Worm (Caenorhabditis elegans): Measurements from ENCODE around the gene gplb-1.

Gene gplb-1

DNA sequence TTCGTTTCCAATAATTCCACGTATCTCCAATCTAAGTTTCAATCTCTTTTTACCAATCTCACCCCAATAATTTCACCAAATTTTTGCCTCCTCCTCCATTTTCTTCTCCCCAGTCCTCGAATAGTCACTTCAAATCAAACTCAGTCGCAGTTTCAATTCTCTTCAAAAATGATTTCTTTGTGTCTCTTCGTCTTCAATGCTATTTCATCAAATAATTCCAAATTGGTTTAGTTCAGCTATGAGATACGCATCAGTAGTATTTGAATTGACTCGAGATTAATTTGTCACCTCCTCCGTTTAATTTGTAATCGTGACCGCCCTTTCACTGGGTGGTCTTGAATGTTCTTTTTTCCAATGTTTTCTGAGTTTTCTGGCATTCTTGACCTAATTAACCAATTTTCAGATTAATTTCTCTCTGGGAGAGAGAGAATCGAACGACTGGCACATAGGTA lies 16.0 kb downstream of the gplb-1 start, which contains the start of gene T23B12.11:
T23B12.11 (plus strand) TSS at position 402 of the 452 bp plus-strand sequence.
- TF ChIP-seq npax-4 (tag; optimal IDR thresholded peaks at IDR 0.05) = no peak
- TF ChIP-seq ceh-18 (tag; optimal IDR thresholded peaks at IDR 0.05) = no peak
- TF ChIP-seq ref-2 (tag; optimal IDR thresholded peaks at IDR 0.05) = no peak
- no peak for TF ChIP-seq eyg-1 (tag; optimal IDR thresholded peaks at IDR 0.05)
- no peak for TF ChIP-seq pqm-1 (tag; optimal IDR thresholded peaks at IDR 0.05)
- no peak for TF ChIP-seq F13H6.1 (tag; optimal IDR thresholded peaks at IDR 0.05)
- TF ChIP-seq syd-9 (tag; optimal IDR thresholded peaks at IDR 0.05) = no peak
- no peak for TF ChIP-seq sox-4 (tag; optimal IDR thresholded peaks at IDR 0.05)
- no peak for TF ChIP-seq hlh-6 (tag; optimal IDR thresholded peaks at IDR 0.05)
- no peak for TF ChIP-seq K02D7.2 (tag; optimal IDR thresholded peaks at IDR 0.05)
- TF ChIP-seq unc-55 (GFP tag; optimal IDR thresholded peaks at IDR 0.05) = no peak
- no peak for TF ChIP-seq gmeb-2 (tag; optimal IDR thresholded peaks at IDR 0.05)
- TF ChIP-seq elt-2 (tag; optimal IDR thresholded peaks at IDR 0.05) = no peak
- TF ChIP-seq zip-5 (tag; optimal IDR thresholded peaks at IDR 0.05) = no peak
- TF ChIP-seq ttx-3 (tag; optimal IDR thresholded peaks at IDR 0.05) = no peak
- TF ChIP-seq C38D4.7 (GFP tag; optimal IDR thresholded peaks at IDR 0.05) = no peak

ce11 chrV:8450690-8451089 lies 20.4 kb downstream of the gplb-1 start:
- TF ChIP-seq nhr-232 (tag; optimal IDR thresholded peaks at IDR 0.05) (no peak), ceh-31 (tag; optimal IDR thresholded peaks at IDR 0.05) (no peak), K02D7.2 (tag; optimal IDR thresholded peaks at IDR 0.05) (no peak), pax-1 (tag; optimal IDR thresholded peaks at IDR 0.05) (no peak), madf-2 (tag; optimal IDR thresholded peaks at IDR 0.05) (no peak)

- TF ChIP-seq hlh-15 (tag; optimal IDR thresholded peaks at IDR 0.05) = no peak
- TF ChIP-seq ttx-3 (tag; optimal IDR thresholded peaks at IDR 0.05) = no peak
- no peak for TF ChIP-seq rnt-1 (tag; optimal IDR thresholded peaks at IDR 0.05)
- no peak for TF ChIP-seq sox-4 (tag; optimal IDR thresholded peaks at IDR 0.05)
- no peak for TF ChIP-seq dve-1 (tag; optimal IDR thresholded peaks at IDR 0.05)
- TF ChIP-seq npax-4 (tag; optimal IDR thresholded peaks at IDR 0.05) = no peak
- TF ChIP-seq nhr-232 (tag; optimal IDR thresholded peaks at IDR 0.05) = no peak
- no peak for TF ChIP-seq pqm-1 (tag; optimal IDR thresholded peaks at IDR 0.05)
- TF ChIP-seq hlh-30 (tag; optimal IDR thresholded peaks at IDR 0.05; ENCODE audit: insufficient read depth) = no peak
- TF ChIP-seq tbx-7 (tag; optimal IDR thresholded peaks at IDR 0.05) = no peak
Observed at ce11 chrV:8449241-8449640, 21.8 kb downstream of the gplb-1 start.

- no peak for TF ChIP-seq ceh-14 (tag; optimal IDR thresholded peaks at IDR 0.05)
- TF ChIP-seq ceh-30 (tag; optimal IDR thresholded peaks at IDR 0.05) = no peak
- no peak for TF ChIP-seq fax-1 (tag; optimal IDR thresholded peaks at IDR 0.05)
- TF ChIP-seq dve-1 (tag; optimal IDR thresholded peaks at IDR 0.05) = no peak
- no peak for TF ChIP-seq pax-1 (tag; optimal IDR thresholded peaks at IDR 0.05)
- TF ChIP-seq nhr-11 (tag; optimal IDR thresholded peaks at IDR 0.05) = no peak
- TF ChIP-seq unc-86 (tag; optimal IDR thresholded peaks at IDR 0.05) = no peak
- no peak for TF ChIP-seq pros-1 (tag; optimal IDR thresholded peaks at IDR 0.05)
- no peak for TF ChIP-seq lin-11 (tag; optimal IDR thresholded peaks at IDR 0.05)
- no peak for TF ChIP-seq tbx-7 (tag; optimal IDR thresholded peaks at IDR 0.05)
- no peak for TF ChIP-seq ref-2 (tag; optimal IDR thresholded peaks at IDR 0.05)
- no peak for TF ChIP-seq hlh-6 (tag; optimal IDR thresholded peaks at IDR 0.05)
Observed at ce11 chrV:8447928-8448327, 23.1 kb downstream of the gplb-1 start, which contains the start of gene T23B12.5. Gene T23B12.5 (minus strand): TSS chrV:8448028.

DNA sequence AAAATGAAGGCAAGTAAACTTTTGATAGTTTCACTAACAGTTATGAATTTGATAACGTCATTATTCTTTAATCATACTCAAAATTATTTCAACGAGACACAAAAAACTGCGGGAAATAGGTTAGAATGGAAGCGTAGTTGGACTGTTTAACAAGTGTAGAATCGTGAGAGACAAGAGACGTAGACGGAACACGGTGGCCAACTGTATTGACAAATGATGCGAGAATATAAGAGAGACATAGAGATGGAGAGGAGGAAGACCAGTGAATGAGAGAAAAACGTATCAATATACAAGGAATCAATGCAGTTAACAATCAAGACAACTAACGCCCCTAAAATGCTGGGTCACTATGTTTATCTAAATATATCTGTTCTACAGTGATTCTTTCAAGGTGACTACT lies 25.4 kb downstream of the gplb-1 start:
- TF ChIP-seq dve-1 (tag; optimal IDR thresholded peaks at IDR 0.05) (peak; percentile 34), Y22D7AL.16 (tag; optimal IDR thresholded peaks at IDR 0.05) (no peak)

ce11 chrV:8444357-8444856 lies 26.6 kb downstream of the gplb-1 start, which contains the start of gene lmd-3:
Gene lmd-3 (minus strand): TSS chrV:8444806.
- no peak for TF ChIP-seq pat-9 (tag; optimal IDR thresholded peaks at IDR 0.05)
- TF ChIP-seq elt-2 (tag; optimal IDR thresholded peaks at IDR 0.05) = no peak
- no peak for TF ChIP-seq K02D7.2 (tag; optimal IDR thresholded peaks at IDR 0.05)
- no peak for TF ChIP-seq lin-11 (tag; optimal IDR thresholded peaks at IDR 0.05)
- no peak for TF ChIP-seq mec-3 (tag; optimal IDR thresholded peaks at IDR 0.05; ENCODE audit: borderline replicate concordance)
- TF ChIP-seq fkh-10 (GFP tag; optimal IDR thresholded peaks at IDR 0.05) = no peak
- TF ChIP-seq ttx-3 (tag; optimal IDR thresholded peaks at IDR 0.05) = no peak
- no peak for TF ChIP-seq ama-1 (optimal IDR thresholded peaks at IDR 0.05)
- no peak for TF ChIP-seq pax-1 (tag; optimal IDR thresholded peaks at IDR 0.05)
- TF ChIP-seq unc-3 (GFP tag; conservative IDR thresholded peaks at IDR 0.05) = no peak
- no peak for TF ChIP-seq unc-3 (tag; optimal IDR thresholded peaks at IDR 0.05)
- no peak for TF ChIP-seq ceh-22 (tag; optimal IDR thresholded peaks at IDR 0.05)
- no peak for TF ChIP-seq sox-2 (GFP tag; IDR thresholded peaks at IDR 0.05)
- no peak for TF ChIP-seq ceh-48 (tag; optimal IDR thresholded peaks at IDR 0.05)
- TF ChIP-seq nhr-11 (tag; optimal IDR thresholded peaks at IDR 0.05) = no peak
- no peak for TF ChIP-seq pqm-1 (tag; optimal IDR thresholded peaks at IDR 0.05)
- TF ChIP-seq syd-9 (tag; optimal IDR thresholded peaks at IDR 0.05) = no peak
- TF ChIP-seq unc-55 (GFP tag; optimal IDR thresholded peaks at IDR 0.05) = no peak
- TF ChIP-seq npax-4 (tag; optimal IDR thresholded peaks at IDR 0.05) = no peak

All from whole organism, late embryonic.